Worm (Caenorhabditis elegans) whole organism, dauer: ENCODE data around the gene vps-35.

ENCODE experiments used
- unc-62 ChIP-seq: sonication (generic microtip); optimal IDR thresholded peaks from 2 replicates; lab custom pipeline; 2017; ENCODE audit warnings: missing biosample characterization, missing genetic modification reagents, missing genetic modification characterization

vps-35 gene

DNA sequence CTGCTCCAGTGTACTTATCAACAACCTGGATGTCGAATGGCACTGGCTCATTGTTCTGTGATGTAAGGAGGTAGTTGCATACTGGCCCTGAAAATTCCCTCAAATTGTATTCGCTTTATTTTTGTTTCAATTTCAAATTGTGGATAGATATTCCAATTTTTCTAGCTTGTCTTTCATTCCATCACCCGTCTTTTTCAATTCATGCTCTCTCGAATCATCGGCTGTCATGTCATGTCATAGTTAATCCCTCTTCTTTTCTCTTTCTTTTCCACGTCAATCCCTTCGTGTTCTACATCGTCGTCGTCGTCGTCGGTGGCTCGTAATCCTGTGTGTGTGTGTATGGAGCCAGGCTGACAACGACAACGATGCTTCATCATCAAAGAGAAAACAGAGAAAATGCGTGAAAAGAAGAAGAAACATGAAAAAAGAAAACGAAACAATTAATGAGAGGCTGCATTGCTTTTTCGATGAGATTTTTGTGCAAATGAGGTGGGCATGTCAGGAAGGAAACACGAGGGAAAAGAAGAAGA, 48.1 kb downstream of the vps-35 start:
- TF ChIP-seq unc-62 (GFP tag; lab: Kevin White, UChicago): no peak

DNA sequence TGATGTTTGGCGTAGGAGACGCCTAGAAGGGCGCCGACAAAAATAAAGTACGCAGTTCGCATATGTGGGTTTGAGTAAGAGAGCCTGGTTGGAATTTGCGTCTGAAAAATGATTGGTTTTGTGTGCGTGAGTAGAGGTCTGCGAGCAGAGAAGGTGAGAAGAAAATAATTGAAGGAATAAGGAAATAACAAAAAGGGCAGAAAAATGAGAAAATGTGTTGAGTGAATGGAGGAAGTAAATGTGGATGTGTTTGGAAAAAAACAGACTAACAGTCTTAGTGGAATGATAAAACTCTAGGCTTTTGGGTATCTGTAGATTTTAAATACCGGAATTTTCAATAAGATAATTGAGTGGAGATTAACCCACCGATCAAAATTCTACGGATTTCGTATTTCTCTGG, 49.0 kb downstream of the vps-35 start, which contains the start of gene casy-1:
TSS of gene casy-1 (minus strand) at position 101 of the 400 bp plus-strand sequence.
- no peak for TF ChIP-seq unc-62 (GFP tag; lab: Kevin White, UChicago)

ce11 chrII:5957803-5958367, 50.3 kb downstream of the vps-35 start:
- no peak for TF ChIP-seq unc-62 (GFP tag; lab: Kevin White, UChicago)

- no peak for TF ChIP-seq unc-62 (GFP tag; lab: Kevin White, UChicago)
These were observed 52.0 kb downstream of the vps-35 start for ce11 chrII:5959575-5960119.
